Fruit fly (Drosophila melanogaster) whole organism, prepupa: ENCODE results near the gene EndoU.

ENCODE experiments used
- Blimp-1 ChIP-seq: fragments of 200-800 bp; sonication (Bioruptor generic); optimal IDR thresholded peaks from 3 replicates; lab custom pipeline; 2017; ENCODE audit warnings: missing biosample characterization, missing genetic modification characterization, mild to moderate bottlenecking, moderate library complexity, missing genetic modification reagents
- CG10669 ChIP-seq: fragments of 200-800 bp; sonication (Bioruptor generic); optimal IDR thresholded peaks from 3 replicates; lab custom pipeline; 2018; ENCODE audit warnings: missing biosample characterization, mild to moderate bottlenecking, missing genetic modification characterization, moderate library complexity
- CG11294 ChIP-seq: fragments of 200-800 bp; sonication (Bioruptor generic); IDR thresholded peaks from 2 replicates; pipeline ENCODE4 v1.3.6; 2022; ENCODE audit warnings: missing biosample characterization, missing genetic modification characterization
- CG11762 ChIP-seq: fragments of 200-800 bp; sonication (Bioruptor generic); optimal IDR thresholded peaks from 3 replicates; lab custom pipeline; 2016; ENCODE audit warnings: missing biosample characterization, missing genetic modification characterization; ENCODE audit not compliant: insufficient read depth
- CG11902 ChIP-seq: fragments of 200-800 bp; sonication (Bioruptor generic); optimal IDR thresholded peaks from 3 replicates; lab custom pipeline; 2016; ENCODE audit warnings: missing biosample characterization, missing genetic modification characterization
- CG15336 ChIP-seq: fragments of 200-800 bp; sonication (Bioruptor generic); IDR thresholded peaks from 2 replicates; pipeline ENCODE4 v1.3.6; 2022; ENCODE audit warnings: missing biosample characterization, missing genetic modification characterization
- CG1621 ChIP-seq: fragments of 200-800 bp; sonication (Bioruptor generic); optimal IDR thresholded peaks from 3 replicates; lab custom pipeline; 2018; ENCODE audit warnings: missing biosample characterization, mild to moderate bottlenecking, missing genetic modification characterization
- CG16779 ChIP-seq: fragments of 200-800 bp; sonication (Bioruptor generic); optimal IDR thresholded peaks from 3 replicates; lab custom pipeline; 2017; ENCODE audit warnings: missing biosample characterization, mild to moderate bottlenecking, missing genetic modification characterization
- CG3032 ChIP-seq: fragments of 200-800 bp; optimal IDR thresholded peaks from 2 replicates; lab custom pipeline; 2019; ENCODE audit warnings: missing biosample characterization, mild to moderate bottlenecking, missing genetic modification characterization, moderate library complexity
- CG31627 ChIP-seq: fragments of 200-800 bp; sonication (Bioruptor generic); optimal IDR thresholded peaks from 3 replicates; lab custom pipeline; 2016; ENCODE audit warnings: missing biosample characterization, missing genetic modification characterization
- CG4318 ChIP-seq: fragments of 200-800 bp; sonication (Bioruptor generic); optimal IDR thresholded peaks from 3 replicates; lab custom pipeline; 2017; ENCODE audit warnings: missing biosample characterization, mild to moderate bottlenecking, missing genetic modification characterization
- CG6163 ChIP-seq: fragments of 200-800 bp; sonication (Bioruptor generic); IDR thresholded peaks from 3 replicates; pipeline ENCODE4 v1.3.6; 2022; ENCODE audit warnings: missing biosample characterization, missing genetic modification characterization
- CG6276 ChIP-seq: fragments of 200-800 bp; sonication (Bioruptor generic); optimal IDR thresholded peaks from 2 replicates; lab custom pipeline; 2017; ENCODE audit warnings: missing biosample characterization, mild to moderate bottlenecking, missing genetic modification characterization
- CG6808 ChIP-seq: fragments of 200-800 bp; sonication (Bioruptor generic); optimal IDR thresholded peaks from 3 replicates; lab custom pipeline; 2017; ENCODE audit warnings: missing biosample characterization, missing genetic modification characterization, mild to moderate bottlenecking, moderate library complexity, missing genetic modification reagents
- CG6854 ChIP-seq: fragments of 200-800 bp; sonication (Bioruptor generic); optimal IDR thresholded peaks from 2 replicates; lab custom pipeline; 2017; ENCODE audit warnings: missing biosample characterization, mild to moderate bottlenecking, missing genetic modification characterization
- CG7368 ChIP-seq: fragments of 200-800 bp; sonication (Bioruptor generic); optimal IDR thresholded peaks from 3 replicates; lab custom pipeline; 2016; ENCODE audit warnings: missing biosample characterization, missing genetic modification characterization
- CG8119 ChIP-seq: fragments of 200-800 bp; sonication (Bioruptor generic); IDR thresholded peaks from 3 replicates; pipeline ENCODE4 v1.3.6; 2022; ENCODE audit warnings: missing biosample characterization, missing genetic modification characterization
- CG8632 ChIP-seq: fragments of 200-800 bp; sonication (Bioruptor generic); optimal IDR thresholded peaks from 3 replicates; lab custom pipeline; 2016; ENCODE audit warnings: missing biosample characterization, missing genetic modification characterization
- CG9139 ChIP-seq: fragments of 200-800 bp; sonication (Bioruptor generic); optimal IDR thresholded peaks from 3 replicates; lab custom pipeline; 2017; ENCODE audit warnings: missing biosample characterization, mild to moderate bottlenecking, missing genetic modification characterization
- Eip75B ChIP-seq: fragments of 200-800 bp; sonication (Bioruptor generic); optimal IDR thresholded peaks from 3 replicates; lab custom pipeline; 2016; ENCODE audit warnings: missing biosample characterization, missing genetic modification characterization
- Eip78C ChIP-seq: fragments of 200-800 bp; sonication (Bioruptor generic); peaks from one replicate; lab custom pipeline; 2016; ENCODE audit warnings: missing biosample characterization, missing genetic modification characterization
- Eip93F ChIP-seq: fragments of 200-800 bp; sonication (Bioruptor generic); optimal IDR thresholded peaks from 2 replicates; lab custom pipeline; 2016; ENCODE audit warnings: missing biosample characterization, mild to moderate bottlenecking, missing genetic modification characterization
- Gug ChIP-seq: fragments of 200-800 bp; sonication (Bioruptor generic); IDR thresholded peaks from 2 replicates; pipeline ENCODE4 v1.3.6; 2022; ENCODE audit warnings: missing biosample characterization, missing genetic modification characterization
- Hr38 ChIP-seq: sonication (Bioruptor generic); optimal IDR thresholded peaks from 2 replicates; lab custom pipeline; 2016; ENCODE audit warnings: missing biosample characterization, missing genetic modification characterization
- OdsH ChIP-seq: fragments of 200-800 bp; sonication (Bioruptor generic); optimal IDR thresholded peaks from 3 replicates; lab custom pipeline; 2016; ENCODE audit warnings: missing biosample characterization, missing genetic modification characterization
- Sox102F ChIP-seq: fragments of 200-800 bp; sonication (Bioruptor generic); optimal IDR thresholded peaks from 2 replicates; lab custom pipeline; 2016; ENCODE audit warnings: missing biosample characterization, mild to moderate bottlenecking, missing genetic modification characterization
- Sox15 ChIP-seq: fragments of 200-800 bp; sonication (Bioruptor generic); optimal IDR thresholded peaks from 3 replicates; lab custom pipeline; 2016; ENCODE audit warnings: missing biosample characterization, missing genetic modification characterization
- achi ChIP-seq: fragments of 200-800 bp; sonication (Bioruptor generic); optimal IDR thresholded peaks from 3 replicates; lab custom pipeline; 2016; ENCODE audit warnings: missing biosample characterization, missing genetic modification characterization
- acj6 ChIP-seq: fragments of 200-800 bp; sonication (Bioruptor generic); optimal IDR thresholded peaks from 3 replicates; lab custom pipeline; 2016; ENCODE audit warnings: missing biosample characterization, missing genetic modification characterization
- dac ChIP-seq: fragments of 200-800 bp; sonication (Bioruptor generic); optimal IDR thresholded peaks from 2 replicates; lab custom pipeline; 2017; ENCODE audit warnings: missing biosample characterization, mild to moderate bottlenecking, missing genetic modification characterization
- eg ChIP-seq: fragments of 200-800 bp; sonication (Bioruptor generic); IDR thresholded peaks from 3 replicates; pipeline ENCODE4 v1.3.6; 2022; ENCODE audit warnings: missing biosample characterization, missing genetic modification characterization
- fkh ChIP-seq: fragments of 200-800 bp; sonication (Bioruptor generic); optimal IDR thresholded peaks from 3 replicates; lab custom pipeline; 2017; ENCODE audit warnings: missing biosample characterization, mild to moderate bottlenecking, missing genetic modification characterization, moderate library complexity
- lz ChIP-seq: fragments of 200-800 bp; sonication (Bioruptor generic); optimal IDR thresholded peaks from 3 replicates; lab custom pipeline; 2016; ENCODE audit warnings: missing biosample characterization, missing genetic modification characterization
- net ChIP-seq: fragments of 200-800 bp; sonication (Bioruptor generic); optimal IDR thresholded peaks from 3 replicates; lab custom pipeline; 2016; ENCODE audit warnings: missing biosample characterization, missing genetic modification characterization
- svp ChIP-seq: fragments of 200-800 bp; sonication (Bioruptor generic); peaks from one replicate; lab custom pipeline; 2016; ENCODE audit warnings: missing biosample characterization, missing genetic modification characterization
- vri ChIP-seq: fragments of 200-800 bp; sonication (Bioruptor generic); optimal IDR thresholded peaks from 3 replicates; lab custom pipeline; 2016; ENCODE audit warnings: missing biosample characterization, mild to moderate bottlenecking, missing genetic modification characterization

The EndoU gene

DNA sequence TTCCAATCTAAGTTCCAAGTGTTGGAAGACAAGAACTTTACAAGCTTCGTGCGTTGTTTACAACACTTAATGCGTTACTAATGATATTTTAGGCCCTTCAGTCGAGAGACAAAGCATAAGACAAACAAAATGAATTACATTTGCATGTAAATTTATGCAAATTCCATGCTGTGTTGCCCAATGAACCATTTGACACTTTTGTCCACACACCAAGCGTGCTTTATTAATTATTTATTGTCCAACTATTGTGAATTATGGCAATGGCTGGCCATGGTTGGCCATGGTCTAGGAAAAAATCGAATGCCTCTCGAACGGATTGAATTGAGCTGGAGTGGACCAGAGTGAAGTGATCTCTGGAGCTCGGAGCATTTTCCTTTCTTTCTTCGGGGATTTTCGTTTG is 19.9 kb downstream of the EndoU start:
- TF ChIP-seq CG6276 (GFP tag; lab: Kevin White, UChicago) (no peak), CG6854 (GFP tag; lab: Kevin White, UChicago) (no peak)
- TF ChIP-seq, all 60 proteins: peak for 0

DNA sequence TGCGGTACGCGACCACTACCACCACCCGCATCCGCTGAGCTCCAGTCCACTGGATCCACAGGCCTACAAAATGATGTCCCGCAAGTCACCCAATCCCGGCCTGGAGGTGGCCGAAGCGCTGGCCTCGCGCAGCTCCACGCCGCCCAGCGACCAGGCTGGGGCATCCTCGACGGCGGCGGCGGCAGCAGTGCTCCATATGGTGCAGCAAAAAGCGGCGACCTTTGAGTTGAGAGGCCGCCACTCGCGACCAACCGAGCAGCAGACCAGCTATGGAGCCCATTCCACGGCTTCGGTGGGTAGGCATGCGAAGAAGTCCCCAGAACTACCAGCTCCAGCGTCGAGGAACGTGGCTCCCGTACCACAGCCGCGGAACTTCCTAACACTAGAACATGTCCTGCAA is 21.9 kb downstream of the EndoU start:
- TF ChIP-seq CG8632 (GFP tag; lab: Kevin White, UChicago) (no peak), svp (no peak), dac (GFP tag; lab: Kevin White, UChicago) (no peak), CG3032 (tag; lab: Kevin White, UChicago) (no peak), CG7368 (GFP tag; lab: Kevin White, UChicago) (no peak), CG15336 (GFP tag; lab: Robert Waterston, UW) (no peak), acj6 (GFP tag; lab: Kevin White, UChicago) (no peak), Blimp-1 (GFP tag; lab: Kevin White, UChicago) (no peak), CG10669 (GFP tag; lab: Kevin White, UChicago) (no peak), OdsH (GFP tag; lab: Kevin White, UChicago) (no peak), achi (GFP tag; lab: Kevin White, UChicago) (no peak)

DNA sequence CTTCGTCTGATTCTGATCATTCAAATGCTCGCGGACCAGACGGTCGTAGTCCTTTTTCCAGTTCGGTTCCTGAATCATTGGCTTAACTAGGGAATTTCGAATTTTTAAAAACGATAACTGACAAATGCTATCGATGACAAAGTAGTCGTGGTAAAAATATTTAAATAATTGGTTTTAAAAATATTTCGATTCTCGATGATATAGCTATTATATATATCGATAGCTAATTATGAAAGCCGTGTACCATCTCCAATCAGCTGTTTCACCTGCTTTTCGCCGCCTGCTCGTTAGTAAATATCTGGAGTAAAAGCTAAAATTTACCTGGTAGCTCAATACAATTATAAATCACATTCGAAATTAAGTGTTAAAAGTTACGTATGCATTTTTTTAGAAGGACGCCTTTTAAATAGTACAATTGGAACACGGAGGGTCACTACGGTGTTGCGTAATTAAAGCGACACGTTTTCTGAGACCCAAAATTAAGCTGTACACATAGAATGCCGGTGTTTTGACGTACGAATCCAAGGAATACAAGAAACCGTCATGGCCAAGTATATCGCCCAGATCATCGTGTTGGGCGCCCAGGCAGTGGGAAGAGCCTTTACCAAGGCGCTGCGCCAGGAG is 25.5 kb downstream of the EndoU start, which contains the start of the genes CG5478 and blp:
TSS of gene CG5478 (minus strand) at position 126 of the 624 bp plus-strand sequence.
TSS of gene blp (plus strand) at position 239 of the 624 bp plus-strand sequence.
- TF ChIP-seq fkh (peak; percentile 37), Eip93F (no peak), net (GFP tag; lab: Kevin White, UChicago) (no peak), CG11902 (GFP tag; lab: Kevin White, UChicago) (no peak), achi (GFP tag; lab: Kevin White, UChicago) (no peak), CG31627 (GFP tag; lab: Kevin White, UChicago) (no peak), lz (GFP tag; lab: Kevin White, UChicago) (no peak), CG8119 (no peak), Sox15 (no peak), CG9139 (no peak), CG6808 (GFP tag; lab: Kevin White, UChicago) (peak; percentile 73), Eip78C (GFP tag; lab: Kevin White, UChicago) (peak; percentile 8), svp (no peak), CG8632 (GFP tag; lab: Kevin White, UChicago) (no peak), vri (GFP tag; lab: Kevin White, UChicago) (no peak), CG10669 (GFP tag; lab: Kevin White, UChicago) (no peak), CG4318 (GFP tag; lab: Kevin White, UChicago) (no peak)

DNA sequence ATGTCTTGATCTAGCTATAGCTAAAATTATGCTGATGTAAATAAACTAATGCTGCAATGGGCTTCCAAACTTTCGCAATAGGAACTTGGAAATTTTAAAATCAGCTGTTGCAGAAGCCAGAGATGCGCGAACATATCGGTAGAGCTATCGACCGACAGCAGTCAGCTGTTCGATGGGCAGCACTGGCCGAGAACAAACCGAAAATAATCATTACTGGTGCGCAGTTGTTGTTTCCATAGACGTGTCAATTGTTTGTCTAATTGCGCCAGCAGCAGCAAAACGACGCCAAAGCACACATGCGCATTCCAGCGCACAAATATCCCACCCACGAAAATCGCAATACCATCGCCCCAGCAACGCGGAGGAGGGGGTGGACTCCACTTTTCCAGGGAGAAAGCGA is 26.8 kb downstream of the EndoU start, which contains the start of gene Sap47:
TSS of gene Sap47 (plus strand) at position 149 of the 400 bp plus-strand sequence.
- no peak for TF ChIP-seq CG1621 (tag; lab: Kevin White, UChicago)
- TF ChIP-seq CG6808 (GFP tag; lab: Kevin White, UChicago): peak; percentile 100
- TF ChIP-seq fkh: peak; percentile 71
- TF ChIP-seq Eip78C (GFP tag; lab: Kevin White, UChicago): peak; percentile 38
- TF ChIP-seq CG16779 (tag; lab: Kevin White, UChicago): no peak
- 0 out of 2 replicates have a peak, but pooled peaks have one; percentile 17 for TF ChIP-seq CG11294
- no peak for TF ChIP-seq Eip75B (GFP tag; lab: Kevin White, UChicago)
- TF ChIP-seq Gug (GFP tag; lab: Robert Waterston, UW): no peak
- TF ChIP-seq Hr38 (GFP tag; lab: Kevin White, UChicago): no peak
- TF ChIP-seq CG6163 (GFP tag; lab: Robert Waterston, UW): no peak
- no peak for TF ChIP-seq acj6 (GFP tag; lab: Kevin White, UChicago)
- TF ChIP-seq Sox102F (GFP tag; lab: Kevin White, UChicago): no peak
- TF ChIP-seq eg: 0 out of 3 replicates have a peak, but pooled peaks have one; percentile 11
- TF ChIP-seq CG11762 (GFP tag; lab: Kevin White, UChicago): no peak
